Worm (Caenorhabditis elegans) whole organism, early embryonic: ENCODE results near the gene irg-8.

Source experiments
- B0310.2 ChIP-seq: sonication (generic microtip); optimal IDR thresholded peaks from 2 replicates; lab custom pipeline; 2016; ENCODE audit warnings: mild to moderate bottlenecking, missing genetic modification characterization, missing compliant biosample characterization
- F13C5.2 ChIP-seq: sonication (generic microtip); optimal IDR thresholded peaks from 2 replicates; lab custom pipeline; 2017; ENCODE audit warnings: mild to moderate bottlenecking, missing genetic modification characterization, inconsistent platforms, missing compliant biosample characterization
- aly-1 ChIP-seq: sonication (generic microtip); optimal IDR thresholded peaks from 2 replicates; lab custom pipeline; 2016; ENCODE audit warnings: missing genetic modification characterization, missing compliant biosample characterization
- ama-1 ChIP-seq: fragments of 150-350 bp; optimal IDR thresholded peaks from 2 replicates; lab custom pipeline; 2014
- ceh-13 ChIP-seq: fragments of 200-800 bp; sonication (Bioruptor generic); optimal IDR thresholded peaks from 2 replicates; lab custom pipeline; 2018; ENCODE audit warnings: mild to moderate bottlenecking, missing genetic modification characterization, missing compliant biosample characterization
- ceh-36 ChIP-seq: sonication (generic microtip); optimal IDR thresholded peaks from 2 replicates; lab custom pipeline; 2016; ENCODE audit warnings: missing genetic modification characterization, inconsistent platforms, missing compliant biosample characterization
- ets-7 ChIP-seq: sonication (generic microtip); optimal IDR thresholded peaks from 2 replicates; lab custom pipeline; 2016; ENCODE audit warnings: missing genotype, missing genetic modification characterization, missing compliant biosample characterization
- flt-1 ChIP-seq: fragments of 200-800 bp; sonication (Bioruptor generic); IDR thresholded peaks from 2 replicates; pipeline ENCODE4 v1.3.6; 2022; ENCODE audit warnings: missing genetic modification characterization, missing compliant biosample characterization
- hmbx-1 ChIP-seq: sonication (generic microtip); optimal IDR thresholded peaks from 2 replicates; lab custom pipeline; 2016; ENCODE audit warnings: mild to moderate bottlenecking, missing genetic modification characterization, missing compliant biosample characterization
- hmg-4 ChIP-seq: fragments of 200-800 bp; sonication (Bioruptor generic); optimal IDR thresholded peaks from 2 replicates; lab custom pipeline; 2018; ENCODE audit warnings: mild to moderate bottlenecking, missing genetic modification characterization, missing compliant biosample characterization
- hnd-1 ChIP-seq: sonication (generic microtip); optimal IDR thresholded peaks from 2 replicates; lab custom pipeline; 2016; ENCODE audit warnings: missing genetic modification characterization, missing compliant biosample characterization
- pes-1 ChIP-seq: fragments of 200-800 bp; sonication (Bioruptor generic); IDR thresholded peaks from 2 replicates; pipeline ENCODE4 v1.3.6; 2022; ENCODE audit warnings: missing genetic modification reagents, missing genetic modification characterization, missing compliant biosample characterization
- scrt-1 ChIP-seq: fragments of 200-800 bp; sonication (Bioruptor generic); IDR thresholded peaks from 2 replicates; pipeline ENCODE4 v1.3.6; 2022; ENCODE audit warnings: missing genetic modification characterization, missing compliant biosample characterization
- sea-1 ChIP-seq: fragments of 200-800 bp; sonication (Bioruptor generic); conservative IDR thresholded peaks from 2 replicates; pipeline ENCODE4 v1.3.6; 2022; ENCODE audit warnings: missing genetic modification characterization, missing compliant biosample characterization
- tbx-11 ChIP-seq: fragments of 200-800 bp; sonication (Bioruptor generic); IDR thresholded peaks from 2 replicates; pipeline ENCODE4 v1.3.6; 2022; ENCODE audit warnings: missing genetic modification characterization, missing compliant biosample characterization
- tbx-37 ChIP-seq: fragments of 200-800 bp; sonication (Bioruptor generic); conservative IDR thresholded peaks from 2 replicates; pipeline ENCODE4 v1.3.6; 2022; ENCODE audit warnings: missing genetic modification reagents, missing genetic modification characterization, missing compliant biosample characterization
- tra-4 ChIP-seq: sonication (generic microtip); optimal IDR thresholded peaks from 2 replicates; lab custom pipeline; 2017; ENCODE audit warnings: missing genetic modification characterization, missing compliant biosample characterization

Gene irg-8

ce11 chrV:417656-418353, at the start of gene irg-8:
TSS of gene irg-8 (minus strand) at chrV:417706.
- no peak for TF ChIP-seq scrt-1
- TF ChIP-seq ceh-13, result no peak
- no peak for TF ChIP-seq hnd-1
- no peak for TF ChIP-seq flt-1
- no peak for TF ChIP-seq hmg-4 (GFP tag; lab: Kevin White, UChicago)
- no peak for TF ChIP-seq ama-1 (lab: Kevin White, UChicago)
- no peak for TF ChIP-seq tra-4

ce11 chrV:465355-465754, 47.8 kb upstream of the irg-8 start:
- TF ChIP-seq tbx-11, result no peak
- no peak for TF ChIP-seq sea-1
- no peak for TF ChIP-seq tbx-37 (GFP tag; lab: Robert Waterston, UW)
- TF ChIP-seq B0310.2, result no peak
- TF ChIP-seq ceh-13, result no peak
- TF ChIP-seq aly-1 (tag; lab: Kevin White, UChicago), result no peak
- no peak for TF ChIP-seq tra-4
- no peak for TF ChIP-seq F13C5.2 (tag; lab: Kevin White, UChicago)
- no peak for TF ChIP-seq hnd-1
- TF ChIP-seq hmg-4 (GFP tag; lab: Kevin White, UChicago), result no peak
- TF ChIP-seq ets-7 (tag; lab: Kevin White, UChicago), result no peak
- no peak for TF ChIP-seq ceh-36 (tag; lab: Kevin White, UChicago)
- no peak for TF ChIP-seq flt-1
- no peak for TF ChIP-seq scrt-1

DNA sequence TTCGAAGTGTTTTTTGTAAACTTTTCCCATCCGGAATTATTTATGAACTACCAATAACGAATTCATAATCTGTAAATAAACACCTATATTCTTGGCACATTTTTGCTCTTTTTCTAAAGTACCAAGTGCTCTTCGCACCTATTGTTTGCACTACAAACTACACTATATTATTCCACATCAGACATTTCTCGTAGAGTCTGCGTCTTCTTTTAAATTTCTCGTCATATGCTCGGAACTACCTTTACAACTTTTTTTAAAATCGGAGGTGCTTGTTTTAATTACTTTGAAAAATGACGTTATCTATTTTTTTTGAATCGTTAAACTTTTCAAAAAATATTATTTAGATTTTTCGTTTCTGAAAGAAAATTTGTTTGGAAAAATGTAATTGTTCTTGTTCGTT, 47.3 kb upstream of the irg-8 start, which contains the start of gene nhr-201:
Gene nhr-201 (plus strand): TSS at position 29 of the 400 bp plus-strand sequence.
- no peak for TF ChIP-seq F13C5.2 (tag; lab: Kevin White, UChicago)
- TF ChIP-seq ceh-36 (tag; lab: Kevin White, UChicago), result no peak
- no peak for TF ChIP-seq pes-1 (GFP tag; lab: Robert Waterston, UW)
- TF ChIP-seq ama-1 (lab: Kevin White, UChicago), result no peak
- no peak for TF ChIP-seq tbx-37 (GFP tag; lab: Robert Waterston, UW)
- no peak for TF ChIP-seq sea-1
- no peak for TF ChIP-seq B0310.2
- TF ChIP-seq aly-1 (tag; lab: Kevin White, UChicago), result no peak
- no peak for TF ChIP-seq scrt-1

DNA sequence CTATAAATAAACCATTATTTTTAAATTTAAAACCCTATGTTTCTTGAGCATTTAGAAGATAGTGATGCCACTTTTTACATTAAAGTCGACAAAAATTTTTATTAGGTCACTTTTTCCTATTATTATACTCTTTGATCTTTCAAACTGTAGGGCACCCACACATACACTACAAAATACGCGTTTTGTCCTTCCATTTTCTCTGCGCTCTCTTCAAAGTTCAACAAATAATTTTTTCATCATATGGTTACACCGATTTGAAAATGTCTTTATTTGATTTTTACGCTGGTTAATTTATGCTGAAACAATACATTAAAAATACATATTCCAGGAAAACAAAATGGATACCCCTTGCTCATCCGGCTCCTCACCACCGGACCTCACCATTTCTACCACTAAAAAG, 44.8 kb upstream of the irg-8 start, which contains the start of gene nhr-202:
Gene nhr-202 (plus strand): TSS at position 326 of the 400 bp plus-strand sequence.
- no peak for TF ChIP-seq tbx-37 (GFP tag; lab: Robert Waterston, UW)
- no peak for TF ChIP-seq B0310.2
- TF ChIP-seq flt-1, result no peak
- TF ChIP-seq tra-4, result no peak
- TF ChIP-seq hmg-4 (GFP tag; lab: Kevin White, UChicago), result no peak
- TF ChIP-seq ceh-13, result no peak
- TF ChIP-seq aly-1 (tag; lab: Kevin White, UChicago), result no peak
- TF ChIP-seq hnd-1, result no peak
- TF ChIP-seq ets-7 (tag; lab: Kevin White, UChicago), result no peak
- no peak for TF ChIP-seq ceh-36 (tag; lab: Kevin White, UChicago)
- no peak for TF ChIP-seq F13C5.2 (tag; lab: Kevin White, UChicago)
- TF ChIP-seq pes-1 (GFP tag; lab: Robert Waterston, UW), result no peak
- TF ChIP-seq sea-1, result no peak

ce11 chrV:459464-459863, 42.0 kb upstream of the irg-8 start, which contains the start of gene nhr-203:
TSS of gene nhr-203 (plus strand) at chrV:459795.
- TF ChIP-seq hmg-4 (GFP tag; lab: Kevin White, UChicago) (no peak), sea-1 (no peak), F13C5.2 (tag; lab: Kevin White, UChicago) (no peak), ceh-13 (no peak), tra-4 (no peak)

ce11 chrV:457839-458238, 40.3 kb upstream of the irg-8 start:
- no peak for TF ChIP-seq pes-1 (GFP tag; lab: Robert Waterston, UW)
- TF ChIP-seq scrt-1, result no peak
- no peak for TF ChIP-seq hmbx-1 (tag; lab: Kevin White, UChicago)
- no peak for TF ChIP-seq B0310.2
- no peak for TF ChIP-seq hnd-1
- TF ChIP-seq ceh-36 (tag; lab: Kevin White, UChicago), result no peak
- TF ChIP-seq tbx-37 (GFP tag; lab: Robert Waterston, UW), result no peak
- TF ChIP-seq tra-4, result no peak
- no peak for TF ChIP-seq ets-7 (tag; lab: Kevin White, UChicago)
- TF ChIP-seq aly-1 (tag; lab: Kevin White, UChicago), result no peak
- no peak for TF ChIP-seq F13C5.2 (tag; lab: Kevin White, UChicago)
- no peak for TF ChIP-seq sea-1
- TF ChIP-seq hmg-4 (GFP tag; lab: Kevin White, UChicago), result no peak
- no peak for TF ChIP-seq ceh-13

ce11 chrV:453569-453968, 36.1 kb upstream of the irg-8 start, which contains the start of gene nhr-98:
TSS of gene nhr-98 (plus strand) at chrV:453869.
- TF ChIP-seq scrt-1 (no peak), tbx-11 (no peak), hmg-4 (GFP tag; lab: Kevin White, UChicago) (no peak), sea-1 (no peak), ceh-36 (tag; lab: Kevin White, UChicago) (no peak), flt-1 (no peak), ceh-13 (no peak), F13C5.2 (tag; lab: Kevin White, UChicago) (no peak), ets-7 (tag; lab: Kevin White, UChicago) (no peak), B0310.2 (no peak), hnd-1 (no peak), aly-1 (tag; lab: Kevin White, UChicago) (no peak), hmbx-1 (tag; lab: Kevin White, UChicago) (no peak), tbx-37 (GFP tag; lab: Robert Waterston, UW) (no peak), ama-1 (lab: Kevin White, UChicago) (no peak), pes-1 (GFP tag; lab: Robert Waterston, UW) (no peak)
